Worm (Caenorhabditis elegans): ENCODE measurements around the gene B0252.11.

The B0252.11 gene

ce11 chrII:6891838-6892237, 25.8 kb downstream of the B0252.11 start (continued):
- no peak for TF ChIP-seq mab-9 (GFP tag; IDR thresholded peaks at IDR 0.05)
- TF ChIP-seq tlp-1 (tag; optimal IDR thresholded peaks at IDR 0.05) = no peak
- no peak for TF ChIP-seq lin-15B (tag; optimal IDR thresholded peaks at IDR 0.05)
- peak; percentile 63 for TF ChIP-seq mep-1 (tag; optimal IDR thresholded peaks at IDR 0.05)
- TF ChIP-seq rnt-1 (tag; optimal IDR thresholded peaks at IDR 0.05) = peak; percentile 75
- no peak for TF ChIP-seq lin-39 (tag; optimal IDR thresholded peaks at IDR 0.05)
- TF ChIP-seq ceh-90 (tag; optimal IDR thresholded peaks at IDR 0.05) = no peak
- no peak for TF ChIP-seq ceh-8 (GFP tag; optimal IDR thresholded peaks at IDR 0.05)
- no peak for TF ChIP-seq hpl-2 (GFP tag; optimal IDR thresholded peaks at IDR 0.05)
- TF ChIP-seq nhr-84 (tag; optimal IDR thresholded peaks at IDR 0.05) = no peak
- peak; percentile 73 for TF ChIP-seq lir-3 (tag; optimal IDR thresholded peaks at IDR 0.05; ENCODE audit: poor library complexity)
- TF ChIP-seq mef-2 (tag; optimal IDR thresholded peaks at IDR 0.05) = no peak
- no peak for TF ChIP-seq ama-1 (optimal IDR thresholded peaks at IDR 0.05)
- no peak for TF ChIP-seq ztf-11 (tag; optimal IDR thresholded peaks at IDR 0.05)
- TF ChIP-seq aly-2 (tag; optimal IDR thresholded peaks at IDR 0.05) = no peak
- TF ChIP-seq egl-27 (tag; optimal IDR thresholded peaks at IDR 0.05) = no peak
- no peak for TF ChIP-seq unc-86 (tag; optimal IDR thresholded peaks at IDR 0.05)
- TF ChIP-seq egl-13 (tag; optimal IDR thresholded peaks at IDR 0.05) = no peak
- no peak for TF ChIP-seq zip-4 (GFP tag; optimal IDR thresholded peaks at IDR 0.05)
- no peak for TF ChIP-seq ets-5 (GFP tag; IDR thresholded peaks at IDR 0.05)
- peak; percentile 32 for TF ChIP-seq xbp-1 (tag; optimal IDR thresholded peaks at IDR 0.05)
- TF ChIP-seq isw-1 (GFP tag; IDR thresholded peaks at IDR 0.05) = no peak
- TF ChIP-seq nhr-237 (tag; optimal IDR thresholded peaks at IDR 0.05) = no peak
- peak; percentile 96 for TF ChIP-seq nhr-71 (tag; optimal IDR thresholded peaks at IDR 0.05)
- TF ChIP-seq unc-130 (tag; optimal IDR thresholded peaks at IDR 0.05) = peak; percentile 91
- peak; percentile 51 to 71 for TF ChIP-seq lsy-2 (tag; optimal IDR thresholded peaks at IDR 0.05)
- TF ChIP-seq ztf-4 (tag; optimal IDR thresholded peaks at IDR 0.05) = peak; percentile 78
- peak; percentile 69 for TF ChIP-seq elt-2 (tag; optimal IDR thresholded peaks at IDR 0.05)
- peak in 1 of 2 experiments; percentile 36 for TF ChIP-seq efl-1 (optimal IDR thresholded peaks at IDR 0.05)
- peak; percentile 20 to 92 for TF ChIP-seq efl-1 (GFP tag; optimal IDR thresholded peaks at IDR 0.05 in 1 of 2)
- TF ChIP-seq nhr-19 (GFP tag; conservative IDR thresholded peaks at IDR 0.05) = peak; percentile 99
- TF ChIP-seq nhr-47 (tag; optimal IDR thresholded peaks at IDR 0.05) = peak; percentile 54
- TF ChIP-seq sup-37 (GFP tag; optimal IDR thresholded peaks at IDR 0.05) = peak; percentile 55
- no peak for TF ChIP-seq hlh-17 (GFP tag; optimal IDR thresholded peaks at IDR 0.05; ENCODE audit: borderline replicate concordance)
- no peak for TF ChIP-seq pqm-1 (tag; optimal IDR thresholded peaks at IDR 0.05)
- no peak for TF ChIP-seq nhr-76 (tag; optimal IDR thresholded peaks at IDR 0.05)
- TF ChIP-seq nhr-12 (tag; optimal IDR thresholded peaks at IDR 0.05) = no peak
- no peak for TF ChIP-seq jun-1 (tag; optimal IDR thresholded peaks at IDR 0.05)

- TF ChIP-seq fkh-4 (tag; optimal IDR thresholded peaks at IDR 0.05; ENCODE audit: borderline replicate concordance) = no peak
- no peak for TF ChIP-seq mab-9 (GFP tag; IDR thresholded peaks at IDR 0.05)
- TF ChIP-seq nhr-84 (tag; optimal IDR thresholded peaks at IDR 0.05) = no peak
- no peak for TF ChIP-seq ceh-82 (tag; optimal IDR thresholded peaks at IDR 0.05)
- no peak for TF ChIP-seq pqm-1 (tag; optimal IDR thresholded peaks at IDR 0.05)
- TF ChIP-seq ztf-11 (tag; optimal IDR thresholded peaks at IDR 0.05) = no peak
- TF ChIP-seq dpl-1 (GFP tag; optimal IDR thresholded peaks at IDR 0.05) = peak in 2 of 3 experiments; percentile 15 to 38
- no peak for TF ChIP-seq pag-3 (tag; optimal IDR thresholded peaks at IDR 0.05; ENCODE audit: borderline replicate concordance, insufficient read depth)
- no peak for TF ChIP-seq nhr-12 (tag; optimal IDR thresholded peaks at IDR 0.05)
- TF ChIP-seq nhr-71 (tag; optimal IDR thresholded peaks at IDR 0.05) = peak; percentile 78
- peak; percentile 96 for TF ChIP-seq nhr-19 (GFP tag; conservative IDR thresholded peaks at IDR 0.05)
- TF ChIP-seq sox-4 (tag; optimal IDR thresholded peaks at IDR 0.05) = no peak
- TF ChIP-seq zag-1 (tag; optimal IDR thresholded peaks at IDR 0.05) = no peak
- TF ChIP-seq blmp-1 (tag; optimal IDR thresholded peaks at IDR 0.05) = no peak
- TF ChIP-seq efl-3 (GFP tag; optimal IDR thresholded peaks at IDR 0.05) = no peak
- peak; percentile 43 for TF ChIP-seq ztf-4 (tag; optimal IDR thresholded peaks at IDR 0.05)
- no peak for TF ChIP-seq nhr-11 (tag; optimal IDR thresholded peaks at IDR 0.05)
- TF ChIP-seq irx-1 (tag; optimal IDR thresholded peaks at IDR 0.05) = peak; percentile 5
- TF ChIP-seq aha-1 (tag; optimal IDR thresholded peaks at IDR 0.05) = no peak
- TF ChIP-seq hlh-17 (GFP tag; optimal IDR thresholded peaks at IDR 0.05; ENCODE audit: borderline replicate concordance) = no peak
- TF ChIP-seq egl-27 (tag; optimal IDR thresholded peaks at IDR 0.05) = peak in 1 of 2 experiments; percentile 39
- no peak for TF ChIP-seq ets-5 (GFP tag; IDR thresholded peaks at IDR 0.05)
- TF ChIP-seq rnt-1 (tag; optimal IDR thresholded peaks at IDR 0.05) = peak; percentile 40
- no peak for TF ChIP-seq tlp-1 (tag; optimal IDR thresholded peaks at IDR 0.05)
- no peak for TF ChIP-seq pax-3 (tag; optimal IDR thresholded peaks at IDR 0.05)
- TF ChIP-seq ceh-88 (GFP tag; IDR thresholded peaks at IDR 0.05) = no peak
- TF ChIP-seq ceh-90 (tag; optimal IDR thresholded peaks at IDR 0.05) = no peak
- TF ChIP-seq nhr-28 (tag; optimal IDR thresholded peaks at IDR 0.05) = no peak
- TF ChIP-seq mef-2 (tag; optimal IDR thresholded peaks at IDR 0.05) = no peak
Observed at ce11 chrII:6891176-6891575, 26.4 kb downstream of the B0252.11 start.

All from whole organism, L1 larva.